Worm (Caenorhabditis elegans) whole organism, L1 larva: ENCODE results near the gene K10D11.2.

Source experiments
- C04F5.9 ChIP-seq: sonication (generic microtip); optimal IDR thresholded peaks from 2 replicates; lab custom pipeline; 2016; ENCODE audit warnings: missing genetic modification characterization, missing compliant biosample characterization
- C16A3.4 ChIP-seq: fragments of 150-350 bp; optimal IDR thresholded peaks from 2 replicates; lab custom pipeline; 2014; ENCODE audit warnings: missing biosample characterization, missing genetic modification characterization
- aha-1 ChIP-seq: fragments of 150-350 bp; optimal IDR thresholded peaks from 2 replicates; lab custom pipeline; 2014; ENCODE audit warnings: missing biosample characterization, missing genetic modification characterization
- alr-1 ChIP-seq: fragments of 200-800 bp; sonication (Bioruptor generic); optimal IDR thresholded peaks from 2 replicates; lab custom pipeline; 2018; ENCODE audit warnings: borderline replicate concordance, mild to moderate bottlenecking, missing genetic modification characterization, missing compliant biosample characterization
- blmp-1 ChIP-seq: fragments of 150-350 bp; optimal IDR thresholded peaks from 2 replicates; lab custom pipeline; 2014; ENCODE audit warnings: missing biosample characterization, missing genetic modification characterization
- ceh-63 ChIP-seq: fragments of 200-800 bp; sonication (Bioruptor generic); optimal IDR thresholded peaks from 2 replicates; lab custom pipeline; 2018; ENCODE audit warnings: mild to moderate bottlenecking, missing genetic modification characterization, missing compliant biosample characterization
- ceh-88 ChIP-seq: fragments of 200-800 bp; sonication (Bioruptor generic); IDR thresholded peaks from 2 replicates; pipeline ENCODE4 v1.3.6; 2022; ENCODE audit warnings: missing genetic modification characterization, missing compliant biosample characterization
- ceh-90 ChIP-seq: sonication (generic microtip); optimal IDR thresholded peaks from 2 replicates; lab custom pipeline; 2016; ENCODE audit warnings: missing genetic modification characterization, missing compliant biosample characterization
- ces-1 ChIP-seq: fragments of 150-350 bp; optimal IDR thresholded peaks from 2 replicates; lab custom pipeline; 2014; ENCODE audit warnings: missing biosample characterization, missing genetic modification reagents, missing genetic modification characterization
- efl-1 ChIP-seq, 4 experiments: fragments of 150-350 bp; optimal IDR thresholded peaks in 3 of 4; peaks in 1 of 4; 1 replicate in 1 of 4; 2 replicates in 3 of 4; lab custom pipeline; 2014; ENCODE audit warnings: missing biosample characterization in 2 of 4, missing genetic modification characterization in 2 of 4, missing genetic modification reagents in 2 of 4
- elt-2 ChIP-seq: sonication (generic microtip); optimal IDR thresholded peaks from 2 replicates; lab custom pipeline; 2016; ENCODE audit warnings: missing genetic modification characterization, mild to moderate bottlenecking, inconsistent platforms, missing compliant biosample characterization, missing genetic modification reagents
- fkh-10 ChIP-seq: sonication (generic microtip); optimal IDR thresholded peaks from 2 replicates; lab custom pipeline; 2017; ENCODE audit warnings: missing biosample characterization, missing genetic modification reagents, missing genetic modification characterization
- fkh-8 ChIP-seq: sonication (generic microtip); optimal IDR thresholded peaks from 2 replicates; lab custom pipeline; 2016; ENCODE audit warnings: mild to moderate bottlenecking, missing genetic modification characterization, missing compliant biosample characterization
- fos-1 ChIP-seq: fragments of 150-350 bp; optimal IDR thresholded peaks from 2 replicates; lab custom pipeline; 2014; ENCODE audit warnings: missing biosample characterization, missing genetic modification characterization
- hlh-4 ChIP-seq: sonication (generic microtip); optimal IDR thresholded peaks from 2 replicates; lab custom pipeline; 2016; ENCODE audit warnings: mild to moderate bottlenecking, missing genetic modification characterization, missing compliant biosample characterization
- jun-1 ChIP-seq: fragments of 150-350 bp; optimal IDR thresholded peaks from 2 replicates; lab custom pipeline; 2014; ENCODE audit warnings: missing biosample characterization, missing genetic modification reagents, missing genetic modification characterization
- lin-13 ChIP-seq: fragments of 150-350 bp; optimal IDR thresholded peaks from 2 replicates; lab custom pipeline; 2014; ENCODE audit warnings: missing biosample characterization, missing genetic modification reagents, missing genetic modification characterization
- lin-39 ChIP-seq: fragments of 150-350 bp; optimal IDR thresholded peaks from 2 replicates; lab custom pipeline; 2014; ENCODE audit warnings: missing biosample characterization, missing genetic modification reagents, missing genetic modification characterization
- lir-3 ChIP-seq: sonication (generic microtip); optimal IDR thresholded peaks from 2 replicates; lab custom pipeline; 2016; ENCODE audit warnings: mild to moderate bottlenecking, missing genetic modification characterization, moderate library complexity, missing compliant biosample characterization; ENCODE audit not compliant: poor library complexity
- nhr-11 ChIP-seq: fragments of 150-350 bp; optimal IDR thresholded peaks from 2 replicates; lab custom pipeline; 2014; ENCODE audit warnings: missing biosample characterization, missing genetic modification characterization
- nhr-12 ChIP-seq: sonication (generic microtip); optimal IDR thresholded peaks from 2 replicates; lab custom pipeline; 2017; ENCODE audit warnings: missing biosample characterization, missing genetic modification characterization
- nhr-20 ChIP-seq: sonication (generic microtip); optimal IDR thresholded peaks from 2 replicates; lab custom pipeline; 2016; ENCODE audit warnings: mild to moderate bottlenecking, missing genetic modification characterization, missing compliant biosample characterization
- nhr-47 ChIP-seq: sonication (generic microtip); optimal IDR thresholded peaks from 2 replicates; lab custom pipeline; 2016; ENCODE audit warnings: mild to moderate bottlenecking, missing genetic modification characterization, moderate library complexity, missing compliant biosample characterization
- nhr-84 ChIP-seq: sonication (generic microtip); optimal IDR thresholded peaks from 2 replicates; lab custom pipeline; 2017; ENCODE audit warnings: missing biosample characterization, missing genetic modification characterization
- rnt-1 ChIP-seq: sonication (generic microtip); optimal IDR thresholded peaks from 2 replicates; lab custom pipeline; 2016; ENCODE audit warnings: mild to moderate bottlenecking, missing genetic modification characterization, moderate library complexity, missing compliant biosample characterization
- skn-1 ChIP-seq: fragments of 150-350 bp; optimal IDR thresholded peaks from 2 replicates; lab custom pipeline; 2014; ENCODE audit warnings: missing biosample characterization, missing genetic modification characterization
- snu-23 ChIP-seq: sonication (generic microtip); optimal IDR thresholded peaks from 2 replicates; lab custom pipeline; 2016; ENCODE audit warnings: missing genetic modification characterization, missing compliant biosample characterization
- sptf-1 ChIP-seq: fragments of 150-350 bp; optimal IDR thresholded peaks from 2 replicates; lab custom pipeline; 2014; ENCODE audit warnings: missing biosample characterization, missing genetic modification characterization
- swsn-7 ChIP-seq: sonication (generic microtip); optimal IDR thresholded peaks from 2 replicates; lab custom pipeline; 2016; ENCODE audit warnings: missing genetic modification characterization, missing compliant biosample characterization
- tlp-1 ChIP-seq: fragments of 150-350 bp; optimal IDR thresholded peaks from 2 replicates; lab custom pipeline; 2014; ENCODE audit warnings: missing biosample characterization, missing genetic modification characterization
- unc-130 ChIP-seq: fragments of 150-350 bp; optimal IDR thresholded peaks from 2 replicates; lab custom pipeline; 2017; ENCODE audit warnings: missing biosample characterization, missing genetic modification characterization, inconsistent platforms
- unc-98 ChIP-seq: fragments of 200-800 bp; sonication (Bioruptor generic); IDR thresholded peaks from 2 replicates; pipeline ENCODE4 v1.3.6; 2022; ENCODE audit warnings: missing genetic modification characterization, missing compliant biosample characterization
- zag-1 ChIP-seq: fragments of 150-350 bp; optimal IDR thresholded peaks from 2 replicates; lab custom pipeline; 2014; ENCODE audit warnings: missing biosample characterization, missing genetic modification characterization
- ztf-11 ChIP-seq, 2 experiments: sonication (generic microtip); optimal IDR thresholded peaks; 2 replicates each; lab custom pipeline; 2016 to 2017; ENCODE audit warnings: missing genetic modification characterization in 2 of 2, missing biosample characterization in 1 of 2, missing compliant biosample characterization in 1 of 2

K10D11.2 gene

ce11 chrIV:12967303-12967702 lies 11.5 kb upstream of the K10D11.2 start:
- TF ChIP-seq rnt-1 = no peak
- TF ChIP-seq lir-3 (tag; lab: Kevin White, UChicago) = no peak
- no peak for TF ChIP-seq ztf-11 (tag; optimal IDR thresholded peaks at IDR 0.05; lab: Kevin White, UChicago)
- no peak for TF ChIP-seq hlh-4 (tag; lab: Kevin White, UChicago)
- TF ChIP-seq ceh-63 = no peak
- no peak for TF ChIP-seq nhr-11
- TF ChIP-seq jun-1 = no peak
- no peak for TF ChIP-seq ceh-88
- TF ChIP-seq elt-2 (tag; lab: Kevin White, UChicago) = no peak
- no peak for TF ChIP-seq swsn-7 (tag; lab: Kevin White, UChicago)
- TF ChIP-seq nhr-20 (tag; lab: Kevin White, UChicago) = no peak
- TF ChIP-seq nhr-12 (tag; lab: Kevin White, UChicago) = no peak
- no peak for TF ChIP-seq aha-1 (tag; lab: Kevin White, UChicago)
- no peak for TF ChIP-seq snu-23
- TF ChIP-seq unc-98 = no peak
- TF ChIP-seq C16A3.4 = no peak
- no peak for TF ChIP-seq blmp-1 (tag; lab: Kevin White, UChicago)
- no peak for TF ChIP-seq fos-1 (tag; lab: Kevin White, UChicago)
- no peak for TF ChIP-seq lin-13 (GFP tag; lab: Kevin White, UChicago)

DNA sequence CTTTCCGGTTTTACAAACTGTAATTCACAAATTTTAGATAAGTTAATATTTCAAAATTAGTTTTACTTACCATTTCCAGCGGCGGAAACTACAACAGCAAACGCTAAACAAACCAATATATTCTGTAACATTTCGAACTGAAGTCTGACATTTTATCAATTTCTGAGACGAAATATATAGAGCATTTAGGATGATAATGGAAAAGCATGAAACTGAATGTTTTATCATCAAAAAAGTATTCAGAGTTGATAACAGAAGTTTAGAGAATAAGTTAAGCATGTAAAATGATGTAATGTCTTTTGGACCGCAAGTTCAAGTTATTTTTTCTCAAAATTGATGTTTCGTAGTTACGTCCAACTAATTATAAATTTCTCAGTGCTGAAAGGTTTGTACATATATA lies 9.6 kb upstream of the K10D11.2 start, which contains the start of gene F55G11.2:
Gene F55G11.2, minus strand, starts transcription at position 149 of the 400 bp plus-strand sequence.
- TF ChIP-seq elt-2 (tag; lab: Kevin White, UChicago) (peak; percentile 86), skn-1 (tag; lab: Kevin White, UChicago) (peak; percentile 6), zag-1 (tag; lab: Kevin White, UChicago) (no peak), efl-1 (optimal IDR thresholded peaks at IDR 0.05; lab: Kevin White, UChicago) (no peak), efl-1 (GFP tag; optimal IDR thresholded peaks at IDR 0.05 in 1 of 2; lab: Kevin White, UChicago) (peak in 1 of 2 experiments; percentile 87)

- peak; percentile 93 for TF ChIP-seq elt-2 (tag; lab: Kevin White, UChicago)
- TF ChIP-seq nhr-84 (tag; lab: Kevin White, UChicago) = no peak
Measured at ce11 chrIV:12971994-12972520, 6.7 kb upstream of the K10D11.2 start.

ce11 chrIV:12972780-12973179 lies 6.0 kb upstream of the K10D11.2 start:
- TF ChIP-seq unc-130 (tag; lab: Kevin White, UChicago) = no peak
- TF ChIP-seq ceh-90 (tag; lab: Kevin White, UChicago) = no peak
- no peak for TF ChIP-seq swsn-7 (tag; lab: Kevin White, UChicago)
- no peak for TF ChIP-seq sptf-1
- TF ChIP-seq tlp-1 (tag; lab: Kevin White, UChicago) = no peak
- no peak for TF ChIP-seq jun-1
- TF ChIP-seq ceh-63 = no peak
- TF ChIP-seq nhr-11 = no peak
- no peak for TF ChIP-seq lin-13 (GFP tag; lab: Kevin White, UChicago)
- no peak for TF ChIP-seq alr-1 (tag; lab: Kevin White, UChicago)
- TF ChIP-seq ces-1 = no peak
- no peak for TF ChIP-seq fkh-8 (tag; lab: Kevin White, UChicago)
- no peak for TF ChIP-seq nhr-47 (tag; lab: Kevin White, UChicago)
- TF ChIP-seq lin-39 = no peak
- TF ChIP-seq fkh-10 (GFP tag; lab: Kevin White, UChicago) = no peak
- no peak for TF ChIP-seq unc-98
- TF ChIP-seq C04F5.9 (tag; lab: Kevin White, UChicago) = no peak

ce11 chrIV:12973336-12973735 lies 5.5 kb upstream of the K10D11.2 start, which contains the start of gene F55G11.4:
Gene F55G11.4 (plus strand): TSS chrIV:12973624.
- TF ChIP-seq lin-13 (GFP tag; lab: Kevin White, UChicago) (no peak), elt-2 (tag; lab: Kevin White, UChicago) (peak; percentile 77)
